Worm (Caenorhabditis elegans): Measurements from ENCODE around the gene srh-10.

srh-10 gene

DNA sequence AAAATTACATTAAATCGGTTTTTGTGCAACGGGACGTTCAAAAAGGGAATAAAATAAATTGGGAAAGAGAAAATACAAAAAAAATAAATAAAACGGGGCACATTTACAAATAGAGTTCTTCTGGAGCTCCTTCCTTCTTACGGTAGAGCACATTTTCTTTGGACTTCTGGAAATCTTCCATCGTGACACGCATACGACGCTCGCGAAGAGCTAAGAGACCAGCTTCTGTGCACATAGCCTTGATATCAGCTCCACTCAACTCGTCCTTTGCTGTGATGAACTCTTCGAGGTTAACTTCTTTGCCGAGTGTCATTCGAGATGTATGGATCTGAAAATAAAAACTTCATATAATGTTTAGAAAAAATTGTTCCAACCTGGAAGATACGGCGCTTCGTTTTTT lies 50.8 kb downstream of the srh-10 start:
- no peak for TF ChIP-seq unc-62 (GFP tag; optimal IDR thresholded peaks at IDR 0.05)

DNA sequence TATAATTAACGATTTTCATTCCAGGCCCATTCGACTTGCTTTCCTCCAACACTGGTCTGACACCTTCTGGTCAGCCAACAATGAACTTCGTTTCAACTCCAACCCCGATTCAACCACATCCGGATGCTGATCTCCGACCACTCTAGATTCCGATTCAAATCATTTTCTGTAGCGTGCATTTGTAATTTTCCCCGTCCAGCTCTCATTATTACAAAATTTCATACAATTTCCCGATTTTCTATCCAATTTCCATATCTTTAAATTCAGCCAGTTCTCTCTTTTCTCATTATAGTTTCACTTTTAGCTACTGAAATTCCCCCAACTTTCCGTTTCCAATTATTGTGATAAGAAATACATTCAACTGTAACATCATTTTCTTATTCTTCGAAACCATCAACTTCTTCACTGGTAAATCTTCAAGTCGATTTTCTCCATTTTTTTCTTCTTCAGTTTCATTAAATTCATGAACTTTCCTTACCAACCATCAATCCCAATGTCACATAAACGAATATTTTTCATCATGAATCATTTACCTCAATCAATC lies 51.3 kb downstream of the srh-10 start:
- TF ChIP-seq unc-62 (GFP tag; optimal IDR thresholded peaks at IDR 0.05), result no peak

Measured in whole organism, dauer.